Worm (Caenorhabditis elegans) whole organism, early embryonic: ENCODE results near the gene npr-41.

ENCODE experiments used
- B0310.2 ChIP-seq: sonication (generic microtip); optimal IDR thresholded peaks from 2 replicates; lab custom pipeline; 2016; ENCODE audit warnings: mild to moderate bottlenecking, missing genetic modification characterization, missing compliant biosample characterization
- F13C5.2 ChIP-seq: sonication (generic microtip); optimal IDR thresholded peaks from 2 replicates; lab custom pipeline; 2017; ENCODE audit warnings: mild to moderate bottlenecking, missing genetic modification characterization, inconsistent platforms, missing compliant biosample characterization
- aly-1 ChIP-seq: sonication (generic microtip); optimal IDR thresholded peaks from 2 replicates; lab custom pipeline; 2016; ENCODE audit warnings: missing genetic modification characterization, missing compliant biosample characterization
- ama-1 ChIP-seq: fragments of 150-350 bp; optimal IDR thresholded peaks from 2 replicates; lab custom pipeline; 2014
- ceh-13 ChIP-seq: fragments of 200-800 bp; sonication (Bioruptor generic); optimal IDR thresholded peaks from 2 replicates; lab custom pipeline; 2018; ENCODE audit warnings: mild to moderate bottlenecking, missing genetic modification characterization, missing compliant biosample characterization
- ceh-36 ChIP-seq: sonication (generic microtip); optimal IDR thresholded peaks from 2 replicates; lab custom pipeline; 2016; ENCODE audit warnings: missing genetic modification characterization, inconsistent platforms, missing compliant biosample characterization
- ets-7 ChIP-seq: sonication (generic microtip); optimal IDR thresholded peaks from 2 replicates; lab custom pipeline; 2016; ENCODE audit warnings: missing genotype, missing genetic modification characterization, missing compliant biosample characterization
- flt-1 ChIP-seq: fragments of 200-800 bp; sonication (Bioruptor generic); IDR thresholded peaks from 2 replicates; pipeline ENCODE4 v1.3.6; 2022; ENCODE audit warnings: missing genetic modification characterization, missing compliant biosample characterization
- hmbx-1 ChIP-seq: sonication (generic microtip); optimal IDR thresholded peaks from 2 replicates; lab custom pipeline; 2016; ENCODE audit warnings: mild to moderate bottlenecking, missing genetic modification characterization, missing compliant biosample characterization
- hmg-4 ChIP-seq: fragments of 200-800 bp; sonication (Bioruptor generic); optimal IDR thresholded peaks from 2 replicates; lab custom pipeline; 2018; ENCODE audit warnings: mild to moderate bottlenecking, missing genetic modification characterization, missing compliant biosample characterization
- hnd-1 ChIP-seq: sonication (generic microtip); optimal IDR thresholded peaks from 2 replicates; lab custom pipeline; 2016; ENCODE audit warnings: missing genetic modification characterization, missing compliant biosample characterization
- pes-1 ChIP-seq: fragments of 200-800 bp; sonication (Bioruptor generic); IDR thresholded peaks from 2 replicates; pipeline ENCODE4 v1.3.6; 2022; ENCODE audit warnings: missing genetic modification reagents, missing genetic modification characterization, missing compliant biosample characterization
- scrt-1 ChIP-seq: fragments of 200-800 bp; sonication (Bioruptor generic); IDR thresholded peaks from 2 replicates; pipeline ENCODE4 v1.3.6; 2022; ENCODE audit warnings: missing genetic modification characterization, missing compliant biosample characterization
- sea-1 ChIP-seq: fragments of 200-800 bp; sonication (Bioruptor generic); conservative IDR thresholded peaks from 2 replicates; pipeline ENCODE4 v1.3.6; 2022; ENCODE audit warnings: missing genetic modification characterization, missing compliant biosample characterization
- tbx-11 ChIP-seq: fragments of 200-800 bp; sonication (Bioruptor generic); IDR thresholded peaks from 2 replicates; pipeline ENCODE4 v1.3.6; 2022; ENCODE audit warnings: missing genetic modification characterization, missing compliant biosample characterization
- tbx-37 ChIP-seq: fragments of 200-800 bp; sonication (Bioruptor generic); conservative IDR thresholded peaks from 2 replicates; pipeline ENCODE4 v1.3.6; 2022; ENCODE audit warnings: missing genetic modification reagents, missing genetic modification characterization, missing compliant biosample characterization
- tra-4 ChIP-seq: sonication (generic microtip); optimal IDR thresholded peaks from 2 replicates; lab custom pipeline; 2017; ENCODE audit warnings: missing genetic modification characterization, missing compliant biosample characterization

Gene npr-41

ce11 chrII:11503761-11504160 is 6.7 kb upstream of the npr-41 start:
- no peak for TF ChIP-seq tbx-11 (GFP tag; lab: Robert Waterston, UW)
- peak; percentile 86 for TF ChIP-seq ceh-36 (tag; lab: Kevin White, UChicago)
- TF ChIP-seq hmbx-1 (tag; lab: Kevin White, UChicago) = no peak
- 0 out of 2 replicates have a peak, but pooled peaks have one; percentile 37 for TF ChIP-seq scrt-1

ce11 chrII:11512921-11513320 is 2.4 kb downstream of the npr-41 start:
- TF ChIP-seq F13C5.2 (tag; lab: Kevin White, UChicago) (no peak), ama-1 (no peak), aly-1 (tag; lab: Kevin White, UChicago) (no peak), ceh-13 (GFP tag; lab: Kevin White, UChicago) (no peak), B0310.2 (tag; lab: Kevin White, UChicago) (no peak), sea-1 (GFP tag; lab: Robert Waterston, UW) (no peak), pes-1 (GFP tag; lab: Robert Waterston, UW) (no peak), tra-4 (tag; lab: Kevin White, UChicago) (no peak)

ce11 chrII:11514775-11515174 is 4.3 kb downstream of the npr-41 start, which contains the start of gene srh-44:
Gene srh-44, plus strand, starts transcription at chrII:11515075.
- no peak for TF ChIP-seq aly-1 (tag; lab: Kevin White, UChicago)
- no peak for TF ChIP-seq tbx-11 (GFP tag; lab: Robert Waterston, UW)
- no peak for TF ChIP-seq ceh-36 (tag; lab: Kevin White, UChicago)
- no peak for TF ChIP-seq ets-7
- TF ChIP-seq ama-1 = no peak
- TF ChIP-seq tra-4 (tag; lab: Kevin White, UChicago) = no peak
- TF ChIP-seq hnd-1 (tag; lab: Kevin White, UChicago) = no peak
- TF ChIP-seq flt-1 = no peak
- TF ChIP-seq hmbx-1 (tag; lab: Kevin White, UChicago) = no peak
- no peak for TF ChIP-seq B0310.2 (tag; lab: Kevin White, UChicago)
- no peak for TF ChIP-seq scrt-1
- no peak for TF ChIP-seq tbx-37 (GFP tag; lab: Robert Waterston, UW)
- no peak for TF ChIP-seq pes-1 (GFP tag; lab: Robert Waterston, UW)
- TF ChIP-seq hmg-4 (GFP tag; lab: Kevin White, UChicago) = no peak
- no peak for TF ChIP-seq ceh-13 (GFP tag; lab: Kevin White, UChicago)
- TF ChIP-seq F13C5.2 (tag; lab: Kevin White, UChicago) = no peak
- no peak for TF ChIP-seq sea-1 (GFP tag; lab: Robert Waterston, UW)

- TF ChIP-seq hmbx-1 (tag; lab: Kevin White, UChicago) = no peak
- TF ChIP-seq ceh-36 (tag; lab: Kevin White, UChicago) = no peak
- TF ChIP-seq hmg-4 (GFP tag; lab: Kevin White, UChicago) = no peak
These were observed 7.7 kb downstream of the npr-41 start, which contains the start of gene B0334.10 for ce11 chrII:11518184-11518583. Gene B0334.10, plus strand, starts transcription at chrII:11518484.

- TF ChIP-seq pes-1 (GFP tag; lab: Robert Waterston, UW) (no peak), F13C5.2 (tag; lab: Kevin White, UChicago) (no peak), tbx-37 (GFP tag; lab: Robert Waterston, UW) (no peak), tra-4 (tag; lab: Kevin White, UChicago) (no peak), hmbx-1 (tag; lab: Kevin White, UChicago) (no peak), flt-1 (no peak), tbx-11 (GFP tag; lab: Robert Waterston, UW) (no peak), sea-1 (GFP tag; lab: Robert Waterston, UW) (no peak), hmg-4 (GFP tag; lab: Kevin White, UChicago) (no peak), ceh-36 (tag; lab: Kevin White, UChicago) (no peak), ama-1 (no peak), aly-1 (tag; lab: Kevin White, UChicago) (no peak), hnd-1 (tag; lab: Kevin White, UChicago) (no peak), scrt-1 (no peak), ceh-13 (GFP tag; lab: Kevin White, UChicago) (no peak), ets-7 (no peak), B0310.2 (tag; lab: Kevin White, UChicago) (no peak)
These were observed 10.8 kb downstream of the npr-41 start, which contains the start of gene Y62F5A.10 for ce11 chrII:11521300-11521699. Gene Y62F5A.10, plus strand, starts transcription at chrII:11521600.

ce11 chrII:11526954-11527353 is 16.5 kb downstream of the npr-41 start, which contains the start of gene age-1:
Gene age-1, minus strand, starts transcription at chrII:11527054.
- TF ChIP-seq sea-1 (GFP tag; lab: Robert Waterston, UW) (no peak), scrt-1 (no peak), tbx-37 (GFP tag; lab: Robert Waterston, UW) (no peak)

ce11 chrII:11533716-11534115 is 23.2 kb downstream of the npr-41 start, which contains the start of gene mdt-8:
Gene mdt-8, minus strand, starts transcription at chrII:11533816.
- TF ChIP-seq pes-1 (GFP tag; lab: Robert Waterston, UW) (no peak), sea-1 (GFP tag; lab: Robert Waterston, UW) (no peak), hnd-1 (tag; lab: Kevin White, UChicago) (no peak), ceh-36 (tag; lab: Kevin White, UChicago) (no peak), tbx-11 (GFP tag; lab: Robert Waterston, UW) (no peak), hmg-4 (GFP tag; lab: Kevin White, UChicago) (no peak), F13C5.2 (tag; lab: Kevin White, UChicago) (no peak), ets-7 (no peak)

- TF ChIP-seq ets-7 (peak; percentile 70), scrt-1 (peak; percentile 71; the same call in 1 of the 2 replicates), hnd-1 (tag; lab: Kevin White, UChicago) (peak; percentile 36), sea-1 (GFP tag; lab: Robert Waterston, UW) (peak; percentile 79), ceh-13 (GFP tag; lab: Kevin White, UChicago) (peak; percentile 14), tbx-37 (GFP tag; lab: Robert Waterston, UW) (peak; percentile 86), flt-1 (peak; percentile 82), tbx-11 (GFP tag; lab: Robert Waterston, UW) (peak; percentile 63), hmg-4 (GFP tag; lab: Kevin White, UChicago) (peak; percentile 13), pes-1 (GFP tag; lab: Robert Waterston, UW) (peak; percentile 86)
These were observed 24.1 kb downstream of the npr-41 start, which contains the start of gene Y62F5A.12 for ce11 chrII:11534429-11535099. Gene Y62F5A.12, minus strand, starts transcription at chrII:11534479.
